Fruit fly (Drosophila melanogaster) whole organism, embryonic: ENCODE results near the gene alpha4GT2.

ENCODE experiments used
- B-H2 ChIP-seq: fragments of 200-800 bp; sonication (Bioruptor generic); optimal IDR thresholded peaks from 2 replicates; lab custom pipeline; 2018; ENCODE audit warnings: missing biosample characterization, mild to moderate bottlenecking, missing genetic modification characterization
- CG10147 ChIP-seq: fragments of 200-800 bp; sonication (Bioruptor generic); optimal IDR thresholded peaks from 2 replicates; lab custom pipeline; 2019; ENCODE audit warnings: missing biosample characterization, mild to moderate bottlenecking, missing genetic modification characterization, moderate library complexity
- CG10209 ChIP-seq: fragments of 200-800 bp; sonication (Bioruptor generic); optimal IDR thresholded peaks from 3 replicates; lab custom pipeline; 2017; ENCODE audit warnings: missing biosample characterization, mild to moderate bottlenecking, missing genetic modification characterization, missing genetic modification reagents
- CG10267 ChIP-seq: fragments of 200-800 bp; sonication (Bioruptor generic); optimal IDR thresholded peaks from 2 replicates; lab custom pipeline; 2018; ENCODE audit warnings: missing biosample characterization, mild to moderate bottlenecking, missing genetic modification characterization, moderate library complexity
- CG10274 ChIP-seq: fragments of 200-800 bp; sonication (Bioruptor generic); optimal IDR thresholded peaks from 3 replicates; lab custom pipeline; 2017; ENCODE audit warnings: missing biosample characterization, mild to moderate bottlenecking, missing genetic modification characterization
- CG10959 ChIP-seq: fragments of 200-800 bp; sonication (Bioruptor generic); IDR thresholded peaks from 2 replicates; pipeline ENCODE4 v1.3.6; 2022; ENCODE audit warnings: missing biosample characterization, missing genetic modification characterization
- CG11085 ChIP-seq: fragments of 200-800 bp; sonication (Bioruptor generic); IDR thresholded peaks from 2 replicates; pipeline ENCODE4 v1.3.6; 2022; ENCODE audit warnings: missing biosample characterization, missing genetic modification characterization
- CG12104 ChIP-seq: fragments of 200-800 bp; sonication (Bioruptor generic); optimal IDR thresholded peaks from 3 replicates; lab custom pipeline; 2016; ENCODE audit warnings: missing biosample characterization, missing genetic modification characterization
- CG12391 ChIP-seq: fragments of 200-800 bp; sonication (Bioruptor generic); optimal IDR thresholded peaks from 3 replicates; lab custom pipeline; 2018; ENCODE audit warnings: missing biosample characterization, mild to moderate bottlenecking, missing genetic modification characterization, moderate library complexity
- CG13296 ChIP-seq: fragments of 200-800 bp; sonication (Bioruptor generic); optimal IDR thresholded peaks from 3 replicates; lab custom pipeline; 2018; ENCODE audit warnings: missing biosample characterization, mild to moderate bottlenecking, missing genetic modification characterization
- CG13775 ChIP-seq: fragments of 200-800 bp; sonication (Bioruptor generic); optimal IDR thresholded peaks from 3 replicates; lab custom pipeline; 2017; ENCODE audit warnings: missing biosample characterization, mild to moderate bottlenecking, missing genetic modification characterization
- CG17359 ChIP-seq: fragments of 200-800 bp; sonication (Bioruptor generic); optimal IDR thresholded peaks from 3 replicates; lab custom pipeline; 2018; ENCODE audit warnings: missing biosample characterization, mild to moderate bottlenecking, missing genetic modification characterization, moderate library complexity
- CG18764 ChIP-seq: fragments of 200-800 bp; sonication (Bioruptor generic); optimal IDR thresholded peaks from 3 replicates; lab custom pipeline; 2016; ENCODE audit warnings: missing biosample characterization, missing genetic modification characterization
- CG2678 ChIP-seq: fragments of 200-800 bp; sonication (Bioruptor generic); optimal IDR thresholded peaks from 3 replicates; lab custom pipeline; 2019; ENCODE audit warnings: missing biosample characterization, mild to moderate bottlenecking, missing genetic modification characterization, moderate library complexity
- CG31224 ChIP-seq: fragments of 200-800 bp; sonication (Bioruptor generic); IDR thresholded peaks from 2 replicates; pipeline ENCODE4 v1.3.6; 2022; ENCODE audit warnings: missing biosample characterization, missing genetic modification characterization
- CG33557 ChIP-seq: fragments of 200-800 bp; sonication (Bioruptor generic); optimal IDR thresholded peaks from 2 replicates; lab custom pipeline; 2019; ENCODE audit warnings: missing biosample characterization, mild to moderate bottlenecking, missing genetic modification characterization, moderate library complexity
- CG3995 ChIP-seq: fragments of 200-800 bp; sonication (Bioruptor generic); optimal IDR thresholded peaks from 3 replicates; lab custom pipeline; 2016; ENCODE audit warnings: missing biosample characterization, missing genetic modification characterization
- CG7963 ChIP-seq: fragments of 200-800 bp; sonication (Bioruptor generic); IDR thresholded peaks from 3 replicates; pipeline ENCODE4 v1.3.6; 2022; ENCODE audit warnings: missing biosample characterization, missing genetic modification characterization; ENCODE audit not compliant: partially characterized antibody
- Dek ChIP-seq: fragments of 200-800 bp; sonication (Bioruptor generic); optimal IDR thresholded peaks from 3 replicates; lab custom pipeline; 2019; ENCODE audit warnings: missing biosample characterization, mild to moderate bottlenecking, missing genetic modification characterization, moderate library complexity
- Dll ChIP-seq: fragments of 200-800 bp; sonication (Bioruptor generic); IDR thresholded peaks from 4 replicates; pipeline ENCODE4 v1.3.6; 2022; ENCODE audit warnings: missing biosample characterization, missing genetic modification characterization; ENCODE audit not compliant: partially characterized antibody
- Doc2 ChIP-seq: fragments of 200-800 bp; sonication (Bioruptor generic); IDR thresholded peaks from 2 replicates; pipeline ENCODE4 v1.3.6; 2022; ENCODE audit warnings: missing biosample characterization, missing genetic modification characterization
- Doc3 ChIP-seq: fragments of 200-800 bp; sonication (Bioruptor generic); IDR thresholded peaks from 3 replicates; pipeline ENCODE4 v1.3.6; 2022; ENCODE audit warnings: missing biosample characterization, missing genetic modification characterization; ENCODE audit not compliant: partially characterized antibody
- Eip74EF ChIP-seq, 2 experiments: fragments of 200-800 bp in 1 of 2; fragments of >200 bp in 1 of 2; sonication (Bioruptor generic) in 1 of 2; optimal IDR thresholded peaks; 2 replicates each; lab custom pipeline; 2017 to 2019; ENCODE audit warnings: missing biosample characterization in 2 of 2, missing genetic modification characterization in 2 of 2, mild to moderate bottlenecking in 1 of 2, moderate library complexity in 1 of 2
- Gug ChIP-seq: fragments of 200-800 bp; sonication (Bioruptor generic); IDR thresholded peaks from 4 replicates; pipeline ENCODE4 v1.3.6; 2022; ENCODE audit warnings: missing biosample characterization, missing genetic modification characterization
- H15 ChIP-seq: fragments of 200-800 bp; sonication (Bioruptor generic); IDR thresholded peaks from 3 replicates; pipeline ENCODE4 v1.3.6; 2022; ENCODE audit warnings: missing biosample characterization, missing genetic modification characterization
- HLH54F ChIP-seq: fragments of 200-800 bp; sonication (Bioruptor generic); optimal IDR thresholded peaks from 3 replicates; lab custom pipeline; 2016; ENCODE audit warnings: missing biosample characterization, missing genetic modification characterization
- HLHmδ ChIP-seq: fragments of 200-800 bp; sonication (Bioruptor generic); optimal IDR thresholded peaks from 2 replicates; lab custom pipeline; 2018; ENCODE audit warnings: missing biosample characterization, mild to moderate bottlenecking, missing genetic modification characterization, moderate library complexity
- MBD-R2 ChIP-seq: fragments of 200-800 bp; sonication (Bioruptor generic); IDR thresholded peaks from 2 replicates; pipeline ENCODE4 v1.3.6; 2022; ENCODE audit warnings: missing biosample characterization, missing genetic modification characterization
- Max ChIP-seq: fragments of 200-800 bp; sonication (Bioruptor generic); optimal IDR thresholded peaks from 2 replicates; lab custom pipeline; 2016; ENCODE audit warnings: missing biosample characterization, mild to moderate bottlenecking, missing genetic modification characterization
- Med ChIP-seq: fragments of 200-800 bp; sonication (Bioruptor generic); peaks from one replicate; lab custom pipeline; 2016; ENCODE audit warnings: missing biosample characterization, missing genetic modification characterization, mild to moderate bottlenecking, inconsistent platforms, moderate library complexity
- NFAT ChIP-seq: fragments of 200-800 bp; sonication (Bioruptor generic); IDR thresholded peaks from 2 replicates; pipeline ENCODE4 v1.3.6; 2022; ENCODE audit warnings: missing biosample characterization, missing genetic modification characterization
- NfI ChIP-seq: fragments of 200-800 bp; sonication (Bioruptor generic); optimal IDR thresholded peaks from 3 replicates; lab custom pipeline; 2018; ENCODE audit warnings: missing biosample characterization, mild to moderate bottlenecking, missing genetic modification characterization, moderate library complexity
- Opbp ChIP-seq: fragments of 200-800 bp; sonication (Bioruptor generic); IDR thresholded peaks from 3 replicates; pipeline ENCODE4 v1.3.6; 2022; ENCODE audit warnings: missing biosample characterization, missing genetic modification characterization; ENCODE audit not compliant: partially characterized antibody
- ap ChIP-seq: fragments of 200-800 bp; sonication (Bioruptor generic); IDR thresholded peaks from 2 replicates; pipeline ENCODE4 v1.3.6; 2022; ENCODE audit warnings: missing biosample characterization, missing genetic modification characterization
- bigmax ChIP-seq: fragments of 200-800 bp; sonication (Bioruptor generic); optimal IDR thresholded peaks from 2 replicates; lab custom pipeline; 2018; ENCODE audit warnings: missing biosample characterization, mild to moderate bottlenecking, missing genetic modification characterization
- caup ChIP-seq: fragments of 200-800 bp; sonication (Bioruptor generic); optimal IDR thresholded peaks from 3 replicates; lab custom pipeline; 2017; ENCODE audit warnings: missing biosample characterization, mild to moderate bottlenecking, missing genetic modification characterization, moderate library complexity; ENCODE audit not compliant: severe bottlenecking
- en ChIP-seq: fragments of 200-800 bp; sonication (Bioruptor generic); optimal IDR thresholded peaks from 2 replicates; lab custom pipeline; 2016; ENCODE audit warnings: missing biosample characterization, missing genetic modification characterization
- exex ChIP-seq: fragments of 200-800 bp; sonication (Bioruptor generic); optimal IDR thresholded peaks from 4 replicates; lab custom pipeline; 2018; ENCODE audit warnings: missing biosample characterization, mild to moderate bottlenecking, missing genetic modification characterization, moderate library complexity
- gcm ChIP-seq: fragments of 200-800 bp; sonication (Bioruptor generic); optimal IDR thresholded peaks from 2 replicates; lab custom pipeline; 2019; ENCODE audit warnings: missing biosample characterization, mild to moderate bottlenecking, missing genetic modification characterization, moderate library complexity
- gfzf ChIP-seq: fragments of 200-800 bp; sonication (Bioruptor generic); optimal IDR thresholded peaks from 2 replicates; lab custom pipeline; 2016; ENCODE audit warnings: missing biosample characterization, mild to moderate bottlenecking, missing genetic modification characterization, moderate library complexity
- grn ChIP-seq: fragments of 200-800 bp; sonication (Bioruptor generic); optimal IDR thresholded peaks from 3 replicates; lab custom pipeline; 2017; ENCODE audit warnings: missing biosample characterization, missing genetic modification characterization
- gro ChIP-seq: fragments of 200-800 bp; sonication (Bioruptor generic); optimal IDR thresholded peaks from 2 replicates; lab custom pipeline; 2016; ENCODE audit warnings: missing biosample characterization, missing genetic modification characterization
- gsb-n ChIP-seq: fragments of 200-800 bp; sonication (Bioruptor generic); optimal IDR thresholded peaks from 3 replicates; lab custom pipeline; 2018; ENCODE audit warnings: missing biosample characterization, mild to moderate bottlenecking, missing genetic modification characterization
- insv ChIP-seq, 2 experiments: fragments of 200-800 bp; sonication (Bioruptor generic); optimal IDR thresholded peaks; 3 replicates each; lab custom pipeline; 2016 to 2018; ENCODE audit warnings: missing biosample characterization in 2 of 2, missing genetic modification characterization in 2 of 2
- lola ChIP-seq, 3 experiments: fragments of >200 bp in 2 of 3; fragments of 200-800 bp in 1 of 3; sonication (Bioruptor generic) in 1 of 3; optimal IDR thresholded peaks; 2 replicates each; lab custom pipeline; 2017 to 2019; ENCODE audit warnings: missing biosample characterization in 3 of 3, missing genetic modification characterization in 3 of 3, mild to moderate bottlenecking in 1 of 3, moderate library complexity in 1 of 3
- org-1 ChIP-seq: fragments of 200-800 bp; sonication (Bioruptor generic); optimal IDR thresholded peaks from 2 replicates; lab custom pipeline; 2017; ENCODE audit warnings: missing biosample characterization, missing genetic modification characterization
- pho ChIP-seq: fragments of 200-800 bp; sonication (Bioruptor generic); optimal IDR thresholded peaks from 2 replicates; lab custom pipeline; 2016; ENCODE audit warnings: missing biosample characterization, missing genetic modification characterization
- ssp ChIP-seq: fragments of 200-800 bp; sonication (Bioruptor generic); IDR thresholded peaks from 2 replicates; pipeline ENCODE4 v1.3.6; 2022; ENCODE audit warnings: missing biosample characterization, missing genetic modification characterization
- tup ChIP-seq: fragments of 200-800 bp; sonication (Bioruptor generic); optimal IDR thresholded peaks from 2 replicates; lab custom pipeline; 2016; ENCODE audit warnings: missing biosample characterization, mild to moderate bottlenecking, missing genetic modification characterization, moderate library complexity
- zfh1 ChIP-seq: fragments of 200-800 bp; sonication (Bioruptor generic); IDR thresholded peaks from 3 replicates; pipeline ENCODE4 v1.3.6; 2022; ENCODE audit warnings: missing biosample characterization, missing genetic modification characterization

alpha4GT2 gene

dm6 chr3R:25885136-25885535, 53.1 kb downstream of the alpha4GT2 start (continued):
- TF ChIP-seq en (no peak), MBD-R2 (GFP tag; lab: Robert Waterston, UW) (no peak), CG31224 (GFP tag; lab: Robert Waterston, UW) (no peak), Doc3 (GFP tag; lab: Robert Waterston, UW) (no peak), CG12104 (no peak), Dek (no peak), NFAT (no peak), zfh1 (GFP tag; lab: Robert Waterston, UW) (no peak), org-1 (peak; percentile 30), CG12391 (tag; lab: Kevin White, UChicago) (no peak), CG11085 (GFP tag; lab: Robert Waterston, UW) (no peak), CG10147 (GFP tag; lab: Kevin White, UChicago) (no peak), Dll (GFP tag; lab: Robert Waterston, UW) (no peak), CG18764 (no peak), CG13296 (GFP tag; lab: Kevin White, UChicago) (no peak), HLHmδ (GFP tag; lab: Kevin White, UChicago) (peak; percentile 64), CG2678 (no peak), B-H2 (GFP tag; lab: Kevin White, UChicago) (no peak), CG13775 (GFP tag; lab: Kevin White, UChicago) (no peak), grn (GFP tag; lab: Kevin White, UChicago) (peak; percentile 86), Med (GFP tag; lab: Kevin White, UChicago) (peak; percentile 38), H15 (GFP tag; lab: Robert Waterston, UW) (no peak), Doc2 (no peak), gcm (GFP tag; lab: Kevin White, UChicago) (peak; percentile 27), CG10209 (GFP tag; lab: Kevin White, UChicago) (peak; percentile 33), CG7963 (GFP tag; lab: Robert Waterston, UW) (no peak), CG10267 (tag; lab: Kevin White, UChicago) (no peak), lola (GFP tag; optimal IDR thresholded peaks at IDR 0.05; lab: Kevin White, UChicago) (peak in 1 of 3 experiments; percentile 35), caup (GFP tag; lab: Kevin White, UChicago) (peak; percentile 19), gsb-n (tag; lab: Kevin White, UChicago) (peak; percentile 38), bigmax (GFP tag; lab: Kevin White, UChicago) (no peak), pho (GFP tag; lab: Kevin White, UChicago) (no peak), Eip74EF (GFP tag; optimal IDR thresholded peaks at IDR 0.05; lab: Kevin White, UChicago) (no peak), gfzf (GFP tag; lab: Kevin White, UChicago) (no peak), CG10959 (GFP tag; lab: Robert Waterston, UW) (peak; percentile 43), CG10274 (no peak), tup (GFP tag; lab: Kevin White, UChicago) (no peak), gro (GFP tag; lab: Kevin White, UChicago) (no peak), NfI (GFP tag; lab: Kevin White, UChicago) (no peak), insv (GFP tag; optimal IDR thresholded peaks at IDR 0.05; lab: Kevin White, UChicago) (peak in 1 of 2 experiments; percentile 22), CG17359 (tag; lab: Kevin White, UChicago) (peak; percentile 5), Gug (no peak), Opbp (GFP tag; lab: Robert Waterston, UW) (no peak), ssp (GFP tag; lab: Robert Waterston, UW) (no peak), Max (GFP tag; lab: Kevin White, UChicago) (no peak), CG33557 (GFP tag; lab: Kevin White, UChicago) (peak; percentile 77), CG3995 (no peak), exex (no peak), HLH54F (no peak), ap (GFP tag; lab: Robert Waterston, UW) (no peak)
